Fruit fly (Drosophila melanogaster): ENCODE results near the gene CG15717.

DNA sequence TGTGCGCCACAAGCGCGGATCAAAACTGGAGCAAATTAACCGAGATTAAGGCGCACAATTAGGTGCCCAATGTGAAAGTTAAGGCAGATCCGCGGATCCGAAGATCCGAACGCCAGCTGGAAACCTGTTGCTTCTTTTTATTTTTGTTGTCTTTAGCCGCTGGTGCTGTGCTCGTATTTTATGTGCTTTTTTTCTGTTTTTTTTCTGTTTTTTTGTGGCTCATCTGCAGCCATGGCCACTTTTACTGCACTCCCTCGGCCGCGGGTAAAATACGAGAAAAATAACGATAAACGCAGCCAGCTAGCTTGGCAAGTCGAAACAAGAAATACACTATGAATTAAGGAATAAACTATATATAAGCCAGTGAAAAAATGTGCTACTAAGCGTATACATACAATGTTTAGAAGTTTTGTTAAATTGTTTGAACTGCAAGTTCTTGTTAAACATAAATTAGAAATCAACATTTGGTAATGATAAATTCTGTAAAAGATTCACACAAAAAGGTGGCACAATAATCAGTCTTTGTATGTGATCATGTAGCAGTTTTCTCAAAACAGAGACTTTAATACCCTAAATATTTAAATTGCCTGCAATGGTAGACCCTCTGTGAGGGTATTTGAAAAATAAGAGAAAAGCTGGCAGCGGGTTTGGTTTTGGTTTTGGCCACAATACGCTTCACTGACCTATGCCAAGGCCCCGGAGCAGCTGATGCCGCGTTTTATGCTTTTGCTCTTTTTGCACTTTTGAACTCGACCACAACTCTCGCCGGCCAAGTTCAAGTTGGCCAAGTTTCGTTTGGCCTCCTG lies 12.1 kb upstream of the CG15717 start:
- TF ChIP-seq Myc (optimal IDR thresholded peaks at IDR 0.05): no peak
- no peak for TF ChIP-seq h (optimal IDR thresholded peaks at IDR 0.05)
- no peak for TF ChIP-seq Sin3A (optimal IDR thresholded peaks at IDR 0.05)
- TF ChIP-seq psq (optimal IDR thresholded peaks at IDR 0.05): no peak
- no peak for TF ChIP-seq ttk (optimal IDR thresholded peaks at IDR 0.05)
